Fruit fly (Drosophila melanogaster) whole organism, embryonic: ENCODE data around the gene kek6.
A peak's percentile ranks its signal among the peaks of the same experiment; 100 is the strongest.

Experiments used
- Adf1 ChIP-seq: fragments of 200-800 bp; sonication (Bioruptor generic); IDR thresholded peaks from 2 replicates; pipeline ENCODE4 v1.3.6; 2022; ENCODE audit warnings: missing biosample characterization, missing genetic modification characterization
- CG10209 ChIP-seq: fragments of 200-800 bp; sonication (Bioruptor generic); optimal IDR thresholded peaks from 3 replicates; lab custom pipeline; 2017; ENCODE audit warnings: missing biosample characterization, mild to moderate bottlenecking, missing genetic modification characterization, missing genetic modification reagents
- CG10979 ChIP-seq: fragments of 200-800 bp; sonication (Bioruptor generic); optimal IDR thresholded peaks from 2 replicates; lab custom pipeline; 2018; ENCODE audit warnings: missing biosample characterization, mild to moderate bottlenecking, missing genetic modification characterization, moderate library complexity
- CG12155 ChIP-seq: fragments of 200-800 bp; sonication (Bioruptor generic); optimal IDR thresholded peaks from 3 replicates; lab custom pipeline; 2016; ENCODE audit warnings: missing biosample characterization, missing genetic modification characterization
- CG13424 ChIP-seq: fragments of 200-800 bp; sonication (Bioruptor generic); optimal IDR thresholded peaks from 2 replicates; lab custom pipeline; 2019; ENCODE audit warnings: missing biosample characterization, mild to moderate bottlenecking, missing genetic modification characterization, moderate library complexity
- CG14667 ChIP-seq: fragments of 200-800 bp; sonication (Bioruptor generic); IDR thresholded peaks from 2 replicates; pipeline ENCODE4 v1.3.6; 2022; ENCODE audit warnings: missing biosample characterization, missing genetic modification characterization
- CG14710 ChIP-seq: fragments of 200-800 bp; sonication (Bioruptor generic); optimal IDR thresholded peaks from 3 replicates; lab custom pipeline; 2019; ENCODE audit warnings: missing biosample characterization, mild to moderate bottlenecking, missing genetic modification characterization, moderate library complexity
- CG15601 ChIP-seq: fragments of 200-800 bp; sonication (Bioruptor generic); optimal IDR thresholded peaks from 3 replicates; lab custom pipeline; 2019; ENCODE audit warnings: missing biosample characterization, mild to moderate bottlenecking, missing genetic modification characterization, moderate library complexity
- CG16779 ChIP-seq: fragments of 200-800 bp; sonication (Bioruptor generic); IDR thresholded peaks from 2 replicates; pipeline ENCODE4 v1.3.6; 2022; ENCODE audit warnings: missing biosample characterization, missing genetic modification characterization
- CG16813 ChIP-seq: fragments of 200-800 bp; sonication (Bioruptor generic); IDR thresholded peaks from 3 replicates; pipeline ENCODE4 v1.3.6; 2022; ENCODE audit warnings: missing biosample characterization, missing genetic modification characterization; ENCODE audit not compliant: partially characterized antibody
- CG17829 ChIP-seq: fragments of 200-800 bp; optimal IDR thresholded peaks from 2 replicates; lab custom pipeline; 2019; ENCODE audit warnings: missing biosample characterization, mild to moderate bottlenecking, missing genetic modification characterization, moderate library complexity
- CG18262 ChIP-seq: fragments of 200-800 bp; optimal IDR thresholded peaks from 3 replicates; lab custom pipeline; 2019; ENCODE audit warnings: missing biosample characterization, mild to moderate bottlenecking, missing genetic modification characterization, moderate library complexity
- CG2116 ChIP-seq: fragments of 200-800 bp; sonication (Bioruptor generic); optimal IDR thresholded peaks from 3 replicates; lab custom pipeline; 2018; ENCODE audit warnings: missing biosample characterization, mild to moderate bottlenecking, missing genetic modification characterization
- CG2202 ChIP-seq: fragments of 200-800 bp; sonication (Bioruptor generic); optimal IDR thresholded peaks from 2 replicates; lab custom pipeline; 2018; ENCODE audit warnings: missing biosample characterization, mild to moderate bottlenecking, missing genetic modification characterization
- CG30403 ChIP-seq: fragments of 200-800 bp; sonication (Bioruptor generic); optimal IDR thresholded peaks from 3 replicates; lab custom pipeline; 2016; ENCODE audit warnings: missing biosample characterization, missing genetic modification characterization
- CG6854 ChIP-seq: fragments of 200-800 bp; sonication (Bioruptor generic); optimal IDR thresholded peaks from 3 replicates; lab custom pipeline; 2017; ENCODE audit warnings: missing biosample characterization, mild to moderate bottlenecking, missing genetic modification characterization
- CG9437 ChIP-seq: fragments of 200-800 bp; sonication (Bioruptor generic); optimal IDR thresholded peaks from 2 replicates; lab custom pipeline; 2018; ENCODE audit warnings: missing biosample characterization, mild to moderate bottlenecking, missing genetic modification characterization
- D19A ChIP-seq: fragments of 200-800 bp; optimal IDR thresholded peaks from 3 replicates; lab custom pipeline; 2019; ENCODE audit warnings: missing biosample characterization, mild to moderate bottlenecking, missing genetic modification characterization, moderate library complexity
- Dek ChIP-seq: fragments of 200-800 bp; sonication (Bioruptor generic); optimal IDR thresholded peaks from 3 replicates; lab custom pipeline; 2019; ENCODE audit warnings: missing biosample characterization, mild to moderate bottlenecking, missing genetic modification characterization, moderate library complexity
- GATAe ChIP-seq: fragments of 200-800 bp; sonication (Bioruptor generic); conservative IDR thresholded peaks from 2 replicates; pipeline ENCODE4 v1.3.6; 2022; ENCODE audit warnings: missing biosample characterization, missing genetic modification characterization
- HLH3B ChIP-seq: fragments of 200-800 bp; sonication (Bioruptor generic); IDR thresholded peaks from 2 replicates; pipeline ENCODE4 v1.3.6; 2022; ENCODE audit warnings: missing biosample characterization, missing genetic modification characterization
- HmgD ChIP-seq: fragments of 200-800 bp; sonication (Bioruptor generic); optimal IDR thresholded peaks from 3 replicates; lab custom pipeline; 2016; ENCODE audit warnings: missing biosample characterization, missing genetic modification characterization
- HmgZ ChIP-seq: fragments of 200-800 bp; sonication (Bioruptor generic); optimal IDR thresholded peaks from 2 replicates; lab custom pipeline; 2018; ENCODE audit warnings: missing biosample characterization, mild to moderate bottlenecking, missing genetic modification characterization
- Hr78 ChIP-seq, 2 experiments: fragments of 200-800 bp in 1 of 2; fragments of >200 bp in 1 of 2; sonication (Bioruptor generic) in 1 of 2; optimal IDR thresholded peaks; 2 replicates each; lab custom pipeline; 2017 to 2019; ENCODE audit warnings: missing biosample characterization in 2 of 2, missing genetic modification characterization in 2 of 2, mild to moderate bottlenecking in 1 of 2, moderate library complexity in 1 of 2
- MBD-R2 ChIP-seq: fragments of 200-800 bp; sonication (Bioruptor generic); IDR thresholded peaks from 2 replicates; pipeline ENCODE4 v1.3.6; 2022; ENCODE audit warnings: missing biosample characterization, missing genetic modification characterization
- Max ChIP-seq: fragments of 200-800 bp; sonication (Bioruptor generic); optimal IDR thresholded peaks from 2 replicates; lab custom pipeline; 2016; ENCODE audit warnings: missing biosample characterization, mild to moderate bottlenecking, missing genetic modification characterization
- NK7.1 ChIP-seq: fragments of 200-800 bp; sonication (Bioruptor generic); optimal IDR thresholded peaks from 3 replicates; lab custom pipeline; 2016; ENCODE audit warnings: missing biosample characterization, missing genetic modification characterization
- Sin3A ChIP-seq: fragments of >200 bp; optimal IDR thresholded peaks from 2 replicates; lab custom pipeline; 2018
- Stat92E ChIP-seq, 3 experiments: fragments of >200 bp in 2 of 3; fragments of 200-800 bp in 1 of 3; sonication (Bioruptor generic) in 1 of 3; optimal IDR thresholded peaks; 2 replicates each; lab custom pipeline; 2017 to 2019; ENCODE audit warnings: missing biosample characterization in 3 of 3, missing genetic modification characterization in 3 of 3, mild to moderate bottlenecking in 1 of 3, moderate library complexity in 1 of 3
- ato ChIP-seq: fragments of 200-800 bp; sonication (Bioruptor generic); IDR thresholded peaks from 2 replicates; pipeline ENCODE4 v1.3.6; 2022; ENCODE audit warnings: missing biosample characterization, missing genetic modification characterization; ENCODE audit not compliant: partially characterized antibody
- az2 ChIP-seq: fragments of 200-800 bp; sonication (Bioruptor generic); optimal IDR thresholded peaks from 3 replicates; lab custom pipeline; 2016; ENCODE audit warnings: missing biosample characterization, missing genetic modification characterization
- bbx ChIP-seq: fragments of 200-800 bp; sonication (Bioruptor generic); IDR thresholded peaks from 2 replicates; pipeline ENCODE4 v1.3.6; 2022; ENCODE audit warnings: missing biosample characterization, missing genetic modification characterization; ENCODE audit not compliant: partially characterized antibody
- bowl ChIP-seq: fragments of 200-800 bp; sonication (Bioruptor generic); IDR thresholded peaks from 2 replicates; pipeline ENCODE4 v1.3.6; 2022; ENCODE audit warnings: missing biosample characterization, missing genetic modification characterization
- crp ChIP-seq, 2 experiments: fragments of 200-800 bp; sonication (Bioruptor generic); optimal IDR thresholded peaks; 2 replicates in 1 of 2; 3 replicates in 1 of 2; lab custom pipeline; 2017; ENCODE audit warnings: missing biosample characterization in 2 of 2, missing genetic modification characterization in 2 of 2, mild to moderate bottlenecking in 1 of 2, moderate library complexity in 1 of 2
- disco-r ChIP-seq: fragments of 200-800 bp; sonication (Bioruptor generic); optimal IDR thresholded peaks from 2 replicates; lab custom pipeline; 2016; ENCODE audit warnings: missing biosample characterization, missing genetic modification characterization
- fd102C ChIP-seq: fragments of 200-800 bp; sonication (Bioruptor generic); optimal IDR thresholded peaks from 2 replicates; lab custom pipeline; 2018; ENCODE audit warnings: missing biosample characterization, mild to moderate bottlenecking, missing genetic modification characterization, moderate library complexity
- fd64A ChIP-seq: fragments of 200-800 bp; sonication (Bioruptor generic); optimal IDR thresholded peaks from 3 replicates; lab custom pipeline; 2018; ENCODE audit warnings: missing biosample characterization, mild to moderate bottlenecking, missing genetic modification characterization
- fru ChIP-seq: fragments of >200 bp; optimal IDR thresholded peaks from 2 replicates; lab custom pipeline; 2017
- lola ChIP-seq, 3 experiments: fragments of >200 bp in 2 of 3; fragments of 200-800 bp in 1 of 3; sonication (Bioruptor generic) in 1 of 3; optimal IDR thresholded peaks; 2 replicates each; lab custom pipeline; 2017 to 2019; ENCODE audit warnings: missing biosample characterization in 3 of 3, missing genetic modification characterization in 3 of 3, mild to moderate bottlenecking in 1 of 3, moderate library complexity in 1 of 3
- nerfin-2 ChIP-seq: fragments of 200-800 bp; sonication (Bioruptor generic); IDR thresholded peaks from 2 replicates; pipeline ENCODE4 v1.3.6; 2022; ENCODE audit warnings: missing biosample characterization, missing genetic modification characterization; ENCODE audit not compliant: partially characterized antibody
- nom ChIP-seq: fragments of 200-800 bp; sonication (Bioruptor generic); optimal IDR thresholded peaks from 2 replicates; lab custom pipeline; 2017; ENCODE audit warnings: missing biosample characterization, missing genetic modification characterization, mild to moderate bottlenecking, moderate library complexity, missing genetic modification reagents
- odd ChIP-seq: fragments of 200-800 bp; sonication (Bioruptor generic); optimal IDR thresholded peaks from 2 replicates; lab custom pipeline; 2017; ENCODE audit warnings: missing biosample characterization, mild to moderate bottlenecking, missing genetic modification characterization
- pb ChIP-seq: fragments of 200-800 bp; sonication (Bioruptor generic); optimal IDR thresholded peaks from 3 replicates; lab custom pipeline; 2016; ENCODE audit warnings: missing biosample characterization, missing genetic modification characterization
- pfk ChIP-seq: fragments of 200-800 bp; sonication (Bioruptor generic); optimal IDR thresholded peaks from 2 replicates; lab custom pipeline; 2018; ENCODE audit warnings: missing biosample characterization, mild to moderate bottlenecking, missing genetic modification characterization, moderate library complexity
- pros ChIP-seq: fragments of 200-800 bp; sonication (Bioruptor generic); optimal IDR thresholded peaks from 3 replicates; lab custom pipeline; 2019; ENCODE audit warnings: missing biosample characterization, mild to moderate bottlenecking, missing genetic modification characterization, moderate library complexity
- sd ChIP-seq: fragments of 200-800 bp; sonication (Bioruptor generic); optimal IDR thresholded peaks from 3 replicates; lab custom pipeline; 2018; ENCODE audit warnings: missing biosample characterization, mild to moderate bottlenecking, missing genetic modification characterization, moderate library complexity
- sna ChIP-seq: fragments of 200-800 bp; sonication (Bioruptor generic); IDR thresholded peaks from 2 replicates; pipeline ENCODE4 v1.3.6; 2022; ENCODE audit warnings: missing biosample characterization, missing genetic modification characterization; ENCODE audit not compliant: partially characterized antibody
- sr ChIP-seq: fragments of 200-800 bp; sonication (Bioruptor generic); IDR thresholded peaks from 3 replicates; pipeline ENCODE4 v1.3.6; 2022; ENCODE audit warnings: missing biosample characterization, missing genetic modification characterization
- ssp ChIP-seq: fragments of 200-800 bp; sonication (Bioruptor generic); IDR thresholded peaks from 2 replicates; pipeline ENCODE4 v1.3.6; 2022; ENCODE audit warnings: missing biosample characterization, missing genetic modification characterization
- vnd ChIP-seq: fragments of 200-800 bp; sonication (Bioruptor generic); IDR thresholded peaks from 3 replicates; pipeline ENCODE4 v1.3.6; 2022; ENCODE audit warnings: missing biosample characterization, missing genetic modification characterization; ENCODE audit not compliant: partially characterized antibody

kek6 gene

dm6 chr3R:31580586-31580994 is 41.3 kb upstream of the kek6 start, which contains the start of the genes pygo and rod (continued):
- TF ChIP-seq HmgD (GFP tag; lab: Kevin White, UChicago) = no peak
- no peak for TF ChIP-seq az2 (GFP tag; lab: Kevin White, UChicago)
- TF ChIP-seq odd (GFP tag; lab: Kevin White, UChicago) = no peak
- TF ChIP-seq sna = peak; percentile 74
- TF ChIP-seq sr (GFP tag; lab: Robert Waterston, UW) = no peak
- TF ChIP-seq CG2202 = no peak
- TF ChIP-seq bbx = peak; percentile 45
- TF ChIP-seq fru (lab: Kevin White, UChicago) = no peak
- TF ChIP-seq CG30403 = peak; percentile 38
- TF ChIP-seq HLH3B (GFP tag; lab: Robert Waterston, UW) = no peak
- no peak for TF ChIP-seq fd102C (GFP tag; lab: Kevin White, UChicago)
- TF ChIP-seq D19A (tag; lab: Kevin White, UChicago) = no peak
- no peak for TF ChIP-seq CG10209
- no peak for TF ChIP-seq pfk (GFP tag; lab: Kevin White, UChicago)
- TF ChIP-seq CG18262 (tag; lab: Kevin White, UChicago) = no peak
- no peak for TF ChIP-seq pb
- TF ChIP-seq Max (GFP tag; lab: Kevin White, UChicago) = peak; percentile 16
- no peak for TF ChIP-seq CG16779
- TF ChIP-seq bowl (GFP tag; lab: Robert Waterston, UW) = no peak
- no peak for TF ChIP-seq Stat92E (GFP tag; optimal IDR thresholded peaks at IDR 0.05; lab: Kevin White, UChicago)
- 0 out of 2 replicates have a peak, but pooled peaks have one; percentile 17 for TF ChIP-seq ssp (GFP tag; lab: Robert Waterston, UW)
- TF ChIP-seq CG2116 = peak; percentile 95
- TF ChIP-seq CG13424 = peak; percentile 16
- no peak for TF ChIP-seq nom (GFP tag; lab: Kevin White, UChicago)
- TF ChIP-seq CG10979 (tag; lab: Kevin White, UChicago) = no peak
- no peak for TF ChIP-seq CG12155 (GFP tag; lab: Kevin White, UChicago)
- no peak for TF ChIP-seq fd64A (GFP tag; lab: Kevin White, UChicago)
- peak; percentile 97 for TF ChIP-seq sd
- TF ChIP-seq CG14667 (GFP tag; lab: Robert Waterston, UW) = no peak
- TF ChIP-seq vnd (GFP tag; lab: Robert Waterston, UW) = 0 out of 3 replicates have a peak, but pooled peaks have one; percentile 30
- no peak for TF ChIP-seq Adf1 (GFP tag; lab: Robert Waterston, UW)
- TF ChIP-seq Sin3A (lab: Kevin White, UChicago) = peak; percentile 93
- TF ChIP-seq nerfin-2 (GFP tag; lab: Robert Waterston, UW) = peak; percentile 28; the same call in 1 of the 2 replicates
- TF ChIP-seq NK7.1 (GFP tag; lab: Kevin White, UChicago) = no peak
- peak; percentile 84 for TF ChIP-seq MBD-R2
- peak; percentile 66 for TF ChIP-seq HmgZ (tag; lab: Kevin White, UChicago)
- no peak for TF ChIP-seq GATAe (GFP tag; lab: Robert Waterston, UW)
- TF ChIP-seq ato (GFP tag; lab: Robert Waterston, UW) = 0 out of 2 replicates have a peak, but pooled peaks have one; percentile 39
- TF ChIP-seq CG9437 (GFP tag; lab: Kevin White, UChicago) = peak; percentile 98
- no peak for TF ChIP-seq CG6854 (GFP tag; lab: Kevin White, UChicago)
- peak; percentile 62 for TF ChIP-seq CG14710
- no peak for TF ChIP-seq lola (GFP tag; optimal IDR thresholded peaks at IDR 0.05; lab: Kevin White, UChicago)
- TF ChIP-seq CG15601 (tag; lab: Kevin White, UChicago) = no peak
- no peak for TF ChIP-seq disco-r (GFP tag; lab: Kevin White, UChicago)
- TF ChIP-seq crp (GFP tag; optimal IDR thresholded peaks at IDR 0.05; lab: Kevin White, UChicago) = peak in 1 of 2 experiments; percentile 6
- no peak for TF ChIP-seq Dek
- TF ChIP-seq pros (GFP tag; lab: Kevin White, UChicago) = no peak
- TF ChIP-seq CG17829 (tag; lab: Kevin White, UChicago) = peak; percentile 55
- peak; percentile 67 for TF ChIP-seq CG16813 (GFP tag; lab: Robert Waterston, UW)
- TF ChIP-seq Hr78 (GFP tag; optimal IDR thresholded peaks at IDR 0.05; lab: Kevin White, UChicago) = no peak
